Worm (Caenorhabditis elegans) whole organism, young adult: Measurements from ENCODE around the gene hsp-90.

Source experiments
- C17E4.6 ChIP-seq: fragments of 200-800 bp; sonication (Bioruptor generic); IDR thresholded peaks from 2 replicates; pipeline ENCODE4 v1.3.6; 2022; ENCODE audit warnings: missing genetic modification reagents, missing genetic modification characterization, missing compliant biosample characterization
- F23B12.7 ChIP-seq: sonication (generic microtip); optimal IDR thresholded peaks from 2 replicates; lab custom pipeline; 2017; ENCODE audit warnings: missing genetic modification characterization, mild to moderate bottlenecking, missing compliant biosample characterization, antibody characterized with exemption, moderate library complexity; ENCODE audit not compliant: insufficient read depth
- ama-1 ChIP-seq, 3 experiments: fragments of 150-350 bp in 1 of 3; sonication (generic microtip) in 2 of 3; optimal IDR thresholded peaks; 2 replicates each; lab custom pipeline; 2014 to 2018; ENCODE audit warnings: missing biosample characterization in 2 of 3, missing genetic modification characterization in 2 of 3, missing genetic modification reagents in 2 of 3
- ccch-3 ChIP-seq: fragments of 200-800 bp; sonication (Bioruptor generic); optimal IDR thresholded peaks from 2 replicates; lab custom pipeline; 2018; ENCODE audit warnings: mild to moderate bottlenecking, missing genetic modification characterization, missing compliant biosample characterization
- die-1 ChIP-seq: sonication (generic microtip); optimal IDR thresholded peaks from 2 replicates; lab custom pipeline; 2016; ENCODE audit warnings: missing genotype, mild to moderate bottlenecking, missing genetic modification characterization, missing compliant biosample characterization
- egl-18 ChIP-seq: fragments of 200-800 bp; sonication (Bioruptor generic); IDR thresholded peaks from 2 replicates; pipeline ENCODE4 v1.3.6; 2022; ENCODE audit warnings: missing genetic modification reagents, missing genetic modification characterization, missing compliant biosample characterization
- ekl-4 ChIP-seq: fragments of 200-800 bp; sonication (Bioruptor generic); IDR thresholded peaks from 2 replicates; pipeline ENCODE4 v1.3.6; 2022; ENCODE audit warnings: missing genetic modification reagents, missing genetic modification characterization, missing compliant biosample characterization
- pha-4 ChIP-seq: fragments of 150-350 bp; sonication (generic microtip); optimal IDR thresholded peaks from 2 replicates; lab custom pipeline; 2014; ENCODE audit warnings: missing biosample characterization, missing genetic modification reagents, missing genetic modification characterization
- sdz-38 ChIP-seq: sonication (generic microtip); optimal IDR thresholded peaks from 2 replicates; lab custom pipeline; 2016; ENCODE audit warnings: missing genotype, missing genetic modification characterization, missing compliant biosample characterization
- zim-3 ChIP-seq: sonication (generic microtip); optimal IDR thresholded peaks from 2 replicates; lab custom pipeline; 2017; ENCODE audit warnings: mild to moderate bottlenecking, missing genetic modification characterization, moderate library complexity, missing compliant biosample characterization
- ztf-22 ChIP-seq: fragments of 200-800 bp; sonication (Bioruptor generic); optimal IDR thresholded peaks from 2 replicates; lab custom pipeline; 2018; ENCODE audit warnings: mild to moderate bottlenecking, missing genetic modification characterization, moderate library complexity, missing compliant biosample characterization

- TF ChIP-seq ztf-22 (GFP tag; lab: Kevin White, UChicago) (no peak), egl-18 (no peak), ama-1 (optimal IDR thresholded peaks at IDR 0.05; lab: Kevin White, UChicago) (no peak), ama-1 (GFP tag; optimal IDR thresholded peaks at IDR 0.05; lab: Kevin White, UChicago) (no peak), sdz-38 (tag; lab: Kevin White, UChicago) (no peak), F23B12.7 (peak; percentile 61), die-1 (no peak), ccch-3 (GFP tag; lab: Kevin White, UChicago) (no peak), pha-4 (tag; lab: Kevin White, UChicago) (no peak), C17E4.6 (GFP tag; lab: Robert Waterston, UW) (no peak), ekl-4 (GFP tag; lab: Robert Waterston, UW) (no peak), zim-3 (tag; lab: Kevin White, UChicago) (no peak)
Measured at ce11 chrV:14645817-14646789, 38.6 kb upstream of the hsp-90 start, which contains the start of the genes rfc-1 and pmp-3.
